Fruit fly (Drosophila melanogaster): ENCODE measurements around the gene CG17376.

- TF ChIP-seq fd59A (GFP tag; optimal IDR thresholded peaks at IDR 0.05) (no peak), Ets96B (tag; optimal IDR thresholded peaks at IDR 0.05) (no peak)
Observed at dm6 chr2L:6830264-6830729, 29.6 kb upstream of the CG17376 start.
